Worm (Caenorhabditis elegans) whole organism, late embryonic: ENCODE results near the gene klp-13.

Source experiments
- ahr-1 ChIP-seq: sonication (generic microtip); optimal IDR thresholded peaks from 2 replicates; lab custom pipeline; 2016; ENCODE audit warnings: missing genetic modification characterization, missing compliant biosample characterization
- ama-1 ChIP-seq: fragments of 150-350 bp; optimal IDR thresholded peaks from 2 replicates; lab custom pipeline; 2014
- ceh-14 ChIP-seq: sonication (generic microtip); optimal IDR thresholded peaks from 2 replicates; lab custom pipeline; 2016; ENCODE audit warnings: missing genotype, missing genetic modification characterization, missing compliant biosample characterization
- ceh-24 ChIP-seq: sonication (generic microtip); optimal IDR thresholded peaks from 2 replicates; lab custom pipeline; 2016; ENCODE audit warnings: mild to moderate bottlenecking, missing genetic modification characterization, missing compliant biosample characterization
- ceh-30 ChIP-seq: fragments of 150-350 bp; optimal IDR thresholded peaks from 2 replicates; lab custom pipeline; 2014; ENCODE audit warnings: missing biosample characterization, missing genetic modification characterization
- ceh-31 ChIP-seq: sonication (generic microtip); optimal IDR thresholded peaks from 2 replicates; lab custom pipeline; 2016; ENCODE audit warnings: missing genetic modification characterization, missing compliant biosample characterization
- dve-1 ChIP-seq: sonication (generic microtip); optimal IDR thresholded peaks from 2 replicates; lab custom pipeline; 2017; ENCODE audit warnings: antibody characterized with exemption, mild to moderate bottlenecking, missing genetic modification characterization, missing compliant biosample characterization
- lin-11 ChIP-seq: fragments of 200-800 bp; sonication (Bioruptor generic); optimal IDR thresholded peaks from 2 replicates; lab custom pipeline; 2018; ENCODE audit warnings: mild to moderate bottlenecking, missing genetic modification characterization, missing compliant biosample characterization
- mec-3 ChIP-seq: sonication (generic microtip); optimal IDR thresholded peaks from 2 replicates; lab custom pipeline; 2016; ENCODE audit warnings: borderline replicate concordance, missing genetic modification characterization, missing compliant biosample characterization
- nfya-1 ChIP-seq: sonication (generic microtip); optimal IDR thresholded peaks from 2 replicates; lab custom pipeline; 2017; ENCODE audit warnings: missing genetic modification characterization, mild to moderate bottlenecking, missing compliant biosample characterization, antibody characterized with exemption, moderate library complexity
- nhr-232 ChIP-seq: sonication (generic microtip); optimal IDR thresholded peaks from 2 replicates; lab custom pipeline; 2016; ENCODE audit warnings: missing genetic modification characterization, missing compliant biosample characterization
- sox-2 ChIP-seq: fragments of 200-800 bp; sonication (Bioruptor generic); IDR thresholded peaks from 2 replicates; pipeline ENCODE4 v1.3.6; 2022; ENCODE audit warnings: missing genetic modification reagents, missing genetic modification characterization, missing compliant biosample characterization
- sox-4 ChIP-seq: sonication (generic microtip); optimal IDR thresholded peaks from 2 replicates; lab custom pipeline; 2017; ENCODE audit warnings: mild to moderate bottlenecking, missing genetic modification characterization, inconsistent platforms, missing compliant biosample characterization
- tbx-7 ChIP-seq: sonication (generic microtip); optimal IDR thresholded peaks from 2 replicates; lab custom pipeline; 2016; ENCODE audit warnings: missing genotype, missing genetic modification characterization, missing compliant biosample characterization

ce11 chrX:5985720-5986119, 931 bp downstream of the klp-13 start:
- TF ChIP-seq mec-3 (no peak), sox-4 (tag; lab: Kevin White, UChicago) (no peak), tbx-7 (tag; lab: Kevin White, UChicago) (no peak), ceh-31 (tag; lab: Kevin White, UChicago) (no peak), ahr-1 (tag; lab: Kevin White, UChicago) (no peak), dve-1 (tag; lab: Kevin White, UChicago) (no peak), ceh-14 (tag; lab: Kevin White, UChicago) (no peak), sox-2 (GFP tag; lab: Robert Waterston, UW) (no peak), nfya-1 (tag; lab: Kevin White, UChicago) (no peak), ama-1 (lab: Kevin White, UChicago) (no peak), nhr-232 (no peak), ceh-30 (tag; lab: Kevin White, UChicago) (no peak), lin-11 (tag; lab: Kevin White, UChicago) (no peak), ceh-24 (tag; lab: Kevin White, UChicago) (no peak)
